Worm (Caenorhabditis elegans): ENCODE data around the gene ccch-2.

DNA sequence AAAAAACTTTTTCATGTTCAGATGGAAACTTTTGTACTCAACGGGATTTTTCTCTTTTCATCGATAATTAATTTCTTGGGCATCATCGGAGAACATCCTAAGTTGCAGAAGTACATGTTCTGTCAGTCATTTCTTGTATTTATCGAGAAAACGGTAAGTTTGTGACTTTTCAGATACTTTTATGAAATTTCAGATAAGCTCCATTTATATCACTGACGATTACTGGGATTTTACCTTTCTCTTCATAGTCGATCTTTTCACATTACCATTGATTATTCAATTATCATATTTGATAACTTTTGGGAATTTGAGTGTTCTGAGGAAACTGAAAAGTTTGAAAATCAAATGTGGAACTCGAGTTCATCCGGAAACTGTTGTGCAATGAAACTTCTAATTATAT lies 46.6 kb downstream of the ccch-2 start, which contains the start of gene srz-105:
- TF ChIP-seq B0310.2 (tag; optimal IDR thresholded peaks at IDR 0.05) (no peak), hmbx-1 (tag; optimal IDR thresholded peaks at IDR 0.05) (no peak), hmg-4 (GFP tag; optimal IDR thresholded peaks at IDR 0.05) (no peak), ceh-36 (tag; optimal IDR thresholded peaks at IDR 0.05) (no peak), ets-7 (tag; optimal IDR thresholded peaks at IDR 0.05) (no peak), tbx-11 (GFP tag; IDR thresholded peaks at IDR 0.05) (no peak), ama-1 (optimal IDR thresholded peaks at IDR 0.05) (no peak), pes-1 (GFP tag; IDR thresholded peaks at IDR 0.05) (no peak), tra-4 (tag; optimal IDR thresholded peaks at IDR 0.05) (no peak)

Data from whole organism, early embryonic.